Worm (Caenorhabditis elegans) whole organism, late embryonic: ENCODE data around the gene wrn-1.

ENCODE experiments used
- ama-1 ChIP-seq: fragments of 150-350 bp; optimal IDR thresholded peaks from 2 replicates; lab custom pipeline; 2014
- ceh-9 ChIP-seq: sonication (generic microtip); optimal IDR thresholded peaks from 2 replicates; lab custom pipeline; 2016; ENCODE audit warnings: mild to moderate bottlenecking, missing genetic modification characterization, inconsistent platforms, missing compliant biosample characterization
- dve-1 ChIP-seq: sonication (generic microtip); optimal IDR thresholded peaks from 2 replicates; lab custom pipeline; 2017; ENCODE audit warnings: antibody characterized with exemption, mild to moderate bottlenecking, missing genetic modification characterization, missing compliant biosample characterization
- ref-2 ChIP-seq: sonication (generic microtip); optimal IDR thresholded peaks from 2 replicates; lab custom pipeline; 2016; ENCODE audit warnings: missing genetic modification characterization, missing compliant biosample characterization
- sox-2 ChIP-seq: fragments of 200-800 bp; sonication (Bioruptor generic); IDR thresholded peaks from 2 replicates; pipeline ENCODE4 v1.3.6; 2022; ENCODE audit warnings: missing genetic modification reagents, missing genetic modification characterization, missing compliant biosample characterization
- sox-4 ChIP-seq: sonication (generic microtip); optimal IDR thresholded peaks from 2 replicates; lab custom pipeline; 2017; ENCODE audit warnings: mild to moderate bottlenecking, missing genetic modification characterization, inconsistent platforms, missing compliant biosample characterization

- TF ChIP-seq ref-2 (tag; lab: Kevin White, UChicago) (no peak), sox-2 (GFP tag; lab: Robert Waterston, UW) (no peak), ceh-9 (tag; lab: Kevin White, UChicago) (no peak), dve-1 (tag; lab: Kevin White, UChicago) (no peak), ama-1 (lab: Kevin White, UChicago) (no peak), sox-4 (tag; lab: Kevin White, UChicago) (no peak)
These were observed 7.6 kb downstream of the wrn-1 start for ce11 chrII:6562203-6562867.
